Fruit fly (Drosophila melanogaster) whole organism, embryonic: ENCODE results near the gene CG8281.

Source experiments
- Awh ChIP-seq: fragments of 200-800 bp; sonication (Bioruptor generic); IDR thresholded peaks from 2 replicates; pipeline ENCODE4, ENCODE4 v1.3.6; 2022; ENCODE audit warnings: missing biosample characterization, missing genetic modification characterization
- B-H2 ChIP-seq: fragments of 200-800 bp; sonication (Bioruptor generic); optimal IDR thresholded peaks from 2 replicates; lab custom pipeline; 2018; ENCODE audit warnings: missing biosample characterization, mild to moderate bottlenecking, missing genetic modification characterization
- BtbVII ChIP-seq: fragments of 200-800 bp; sonication (Bioruptor generic); optimal IDR thresholded peaks from 3 replicates; lab custom pipeline; 2017; ENCODE audit warnings: missing biosample characterization, mild to moderate bottlenecking, missing genetic modification characterization
- CG13296 ChIP-seq: fragments of 200-800 bp; sonication (Bioruptor generic); optimal IDR thresholded peaks from 3 replicates; lab custom pipeline; 2018; ENCODE audit warnings: missing biosample characterization, mild to moderate bottlenecking, missing genetic modification characterization
- CG14050 ChIP-seq: fragments of 200-800 bp; sonication (Bioruptor generic); IDR thresholded peaks from 3 replicates; pipeline ENCODE4 v1.3.6; 2022; ENCODE audit warnings: missing biosample characterization, missing genetic modification characterization
- CG15696 ChIP-seq: fragments of 200-800 bp; sonication (Bioruptor generic); optimal IDR thresholded peaks from 2 replicates; lab custom pipeline; 2019; ENCODE audit warnings: missing biosample characterization, mild to moderate bottlenecking, missing genetic modification characterization, moderate library complexity
- CG1603 ChIP-seq: fragments of 200-800 bp; sonication (Bioruptor generic); optimal IDR thresholded peaks from 2 replicates; lab custom pipeline; 2019; ENCODE audit warnings: missing biosample characterization, mild to moderate bottlenecking, missing genetic modification characterization, moderate library complexity
- CG16813 ChIP-seq: fragments of 200-800 bp; sonication (Bioruptor generic); IDR thresholded peaks from 3 replicates; pipeline ENCODE4 v1.3.6; 2022; ENCODE audit warnings: missing biosample characterization, missing genetic modification characterization; ENCODE audit not compliant: partially characterized antibody
- CG17568 ChIP-seq: fragments of 200-800 bp; sonication (Bioruptor generic); optimal IDR thresholded peaks from 2 replicates; lab custom pipeline; 2018; ENCODE audit warnings: missing biosample characterization, mild to moderate bottlenecking, missing genetic modification characterization, moderate library complexity
- CG17829 ChIP-seq: fragments of 200-800 bp; optimal IDR thresholded peaks from 2 replicates; lab custom pipeline; 2019; ENCODE audit warnings: missing biosample characterization, mild to moderate bottlenecking, missing genetic modification characterization, moderate library complexity
- CG2116 ChIP-seq: fragments of 200-800 bp; sonication (Bioruptor generic); optimal IDR thresholded peaks from 3 replicates; lab custom pipeline; 2018; ENCODE audit warnings: missing biosample characterization, mild to moderate bottlenecking, missing genetic modification characterization
- CG2199 ChIP-seq: fragments of 200-800 bp; sonication (Bioruptor generic); IDR thresholded peaks from 3 replicates; pipeline ENCODE4 v1.3.6; 2022; ENCODE audit warnings: missing biosample characterization, missing genetic modification characterization
- CG2202 ChIP-seq: fragments of 200-800 bp; sonication (Bioruptor generic); optimal IDR thresholded peaks from 2 replicates; lab custom pipeline; 2018; ENCODE audit warnings: missing biosample characterization, mild to moderate bottlenecking, missing genetic modification characterization
- CG2678 ChIP-seq: fragments of 200-800 bp; sonication (Bioruptor generic); optimal IDR thresholded peaks from 3 replicates; lab custom pipeline; 2019; ENCODE audit warnings: missing biosample characterization, mild to moderate bottlenecking, missing genetic modification characterization, moderate library complexity
- CG6854 ChIP-seq: fragments of 200-800 bp; sonication (Bioruptor generic); optimal IDR thresholded peaks from 3 replicates; lab custom pipeline; 2017; ENCODE audit warnings: missing biosample characterization, mild to moderate bottlenecking, missing genetic modification characterization
- CG7786 ChIP-seq: fragments of 200-800 bp; sonication (Bioruptor generic); optimal IDR thresholded peaks from 2 replicates; lab custom pipeline; 2016; ENCODE audit warnings: missing biosample characterization, missing genetic modification characterization
- CG8388 ChIP-seq: fragments of 200-800 bp; sonication (Bioruptor generic); optimal IDR thresholded peaks from 2 replicates; lab custom pipeline; 2019; ENCODE audit warnings: missing biosample characterization, mild to moderate bottlenecking, missing genetic modification characterization, moderate library complexity
- CTCF ChIP-seq: fragments of 200-800 bp; sonication (Bioruptor generic); optimal IDR thresholded peaks from 2 replicates; lab custom pipeline; 2017; ENCODE audit warnings: missing biosample characterization, mild to moderate bottlenecking, missing genetic modification characterization, moderate library complexity
- Fer3 ChIP-seq: fragments of 200-800 bp; sonication (Bioruptor generic); optimal IDR thresholded peaks from 2 replicates; lab custom pipeline; 2018; ENCODE audit warnings: missing biosample characterization, mild to moderate bottlenecking, missing genetic modification characterization, moderate library complexity
- HLH3B ChIP-seq: fragments of 200-800 bp; sonication (Bioruptor generic); IDR thresholded peaks from 2 replicates; pipeline ENCODE4 v1.3.6; 2022; ENCODE audit warnings: missing biosample characterization, missing genetic modification characterization
- HLH4C ChIP-seq: fragments of 200-800 bp; sonication (Bioruptor generic); IDR thresholded peaks from 3 replicates; pipeline ENCODE4 v1.3.6; 2022; ENCODE audit warnings: missing biosample characterization, missing genetic modification characterization; ENCODE audit not compliant: partially characterized antibody
- Hr51 ChIP-seq, 2 experiments: fragments of 200-800 bp; sonication (Bioruptor generic); optimal IDR thresholded peaks; 2 replicates in 1 of 2; 3 replicates in 1 of 2; lab custom pipeline; 2016 to 2018; ENCODE audit warnings: missing biosample characterization in 2 of 2, missing genetic modification characterization in 2 of 2, mild to moderate bottlenecking in 1 of 2, moderate library complexity in 1 of 2
- Kr ChIP-seq: fragments of 200-800 bp; sonication (Bioruptor generic); optimal IDR thresholded peaks from 2 replicates; lab custom pipeline; 2017; ENCODE audit warnings: missing biosample characterization, mild to moderate bottlenecking, missing genetic modification characterization
- Nf-YC ChIP-seq: fragments of 200-800 bp; optimal IDR thresholded peaks from 3 replicates; lab custom pipeline; 2019; ENCODE audit warnings: missing biosample characterization, mild to moderate bottlenecking, missing genetic modification characterization, moderate library complexity
- Opbp ChIP-seq: fragments of 200-800 bp; sonication (Bioruptor generic); IDR thresholded peaks from 3 replicates; pipeline ENCODE4 v1.3.6; 2022; ENCODE audit warnings: missing biosample characterization, missing genetic modification characterization; ENCODE audit not compliant: partially characterized antibody
- YL-1 ChIP-seq: fragments of 200-800 bp; sonication (Bioruptor generic); optimal IDR thresholded peaks from 3 replicates; lab custom pipeline; 2017; ENCODE audit warnings: missing biosample characterization, mild to moderate bottlenecking, missing genetic modification characterization
- ac ChIP-seq: fragments of 200-800 bp; sonication (Bioruptor generic); optimal IDR thresholded peaks from 3 replicates; lab custom pipeline; 2017; ENCODE audit warnings: missing biosample characterization, mild to moderate bottlenecking, missing genetic modification characterization
- cato ChIP-seq: fragments of 200-800 bp; sonication (Bioruptor generic); optimal IDR thresholded peaks from 2 replicates; lab custom pipeline; 2016; ENCODE audit warnings: missing biosample characterization, missing genetic modification characterization, borderline replicate concordance
- chif ChIP-seq, 2 experiments: fragments of 200-800 bp; sonication (Bioruptor generic); optimal IDR thresholded peaks; 3 replicates each; lab custom pipeline; 2016; ENCODE audit warnings: missing biosample characterization in 2 of 2, missing genetic modification characterization in 2 of 2
- dati ChIP-seq: fragments of 200-800 bp; sonication (Bioruptor generic); IDR thresholded peaks from 2 replicates; pipeline ENCODE4 v1.3.6; 2022; ENCODE audit warnings: missing biosample characterization, missing genetic modification characterization
- dmrt99B ChIP-seq: fragments of 200-800 bp; sonication (Bioruptor generic); optimal IDR thresholded peaks from 2 replicates; lab custom pipeline; 2018; ENCODE audit warnings: missing biosample characterization, mild to moderate bottlenecking, missing genetic modification characterization, moderate library complexity
- en ChIP-seq: fragments of 200-800 bp; sonication (Bioruptor generic); optimal IDR thresholded peaks from 2 replicates; lab custom pipeline; 2016; ENCODE audit warnings: missing biosample characterization, missing genetic modification characterization
- exex ChIP-seq: fragments of 200-800 bp; sonication (Bioruptor generic); optimal IDR thresholded peaks from 4 replicates; lab custom pipeline; 2018; ENCODE audit warnings: missing biosample characterization, mild to moderate bottlenecking, missing genetic modification characterization, moderate library complexity
- gcm ChIP-seq: fragments of 200-800 bp; sonication (Bioruptor generic); optimal IDR thresholded peaks from 2 replicates; lab custom pipeline; 2019; ENCODE audit warnings: missing biosample characterization, mild to moderate bottlenecking, missing genetic modification characterization, moderate library complexity
- grau ChIP-seq: fragments of 200-800 bp; optimal IDR thresholded peaks from 3 replicates; lab custom pipeline; 2019; ENCODE audit warnings: missing biosample characterization, mild to moderate bottlenecking, missing genetic modification characterization, moderate library complexity
- hth ChIP-seq: fragments of >200 bp; optimal IDR thresholded peaks from 2 replicates; lab custom pipeline; 2017; ENCODE audit warnings: inconsistent platforms
- jumu ChIP-seq: fragments of 200-800 bp; sonication (Bioruptor generic); optimal IDR thresholded peaks from 3 replicates; lab custom pipeline; 2016; ENCODE audit warnings: missing biosample characterization, missing genetic modification characterization
- lbe ChIP-seq: fragments of 200-800 bp; sonication (Bioruptor generic); optimal IDR thresholded peaks from 2 replicates; lab custom pipeline; 2016; ENCODE audit warnings: missing biosample characterization, mild to moderate bottlenecking, missing genetic modification characterization
- maf-S ChIP-seq: fragments of 200-800 bp; sonication (Bioruptor generic); optimal IDR thresholded peaks from 2 replicates; lab custom pipeline; 2016; ENCODE audit warnings: missing biosample characterization, missing genetic modification characterization
- mirr ChIP-seq: fragments of 200-800 bp; sonication (Bioruptor generic); optimal IDR thresholded peaks from 3 replicates; lab custom pipeline; 2018; ENCODE audit warnings: missing biosample characterization, mild to moderate bottlenecking, missing genetic modification characterization
- onecut ChIP-seq: fragments of 200-800 bp; sonication (Bioruptor generic); IDR thresholded peaks from 2 replicates; pipeline ENCODE4 v1.3.6; 2022; ENCODE audit warnings: missing biosample characterization, missing genetic modification characterization
- pros ChIP-seq: fragments of 200-800 bp; sonication (Bioruptor generic); optimal IDR thresholded peaks from 3 replicates; lab custom pipeline; 2019; ENCODE audit warnings: missing biosample characterization, mild to moderate bottlenecking, missing genetic modification characterization, moderate library complexity
- pzg ChIP-seq: fragments of 200-800 bp; sonication (Bioruptor generic); optimal IDR thresholded peaks from 3 replicates; lab custom pipeline; 2018; ENCODE audit warnings: missing biosample characterization, mild to moderate bottlenecking, missing genetic modification characterization, moderate library complexity
- row ChIP-seq: fragments of 200-800 bp; sonication (Bioruptor generic); IDR thresholded peaks from 3 replicates; pipeline ENCODE4 v1.3.6; 2022; ENCODE audit warnings: missing biosample characterization, missing genetic modification characterization
- salm ChIP-seq: fragments of 200-800 bp; sonication (Bioruptor generic); optimal IDR thresholded peaks from 2 replicates; lab custom pipeline; 2018; ENCODE audit warnings: missing biosample characterization, mild to moderate bottlenecking, missing genetic modification characterization
- sisA ChIP-seq: fragments of 200-800 bp; sonication (Bioruptor generic); IDR thresholded peaks from 2 replicates; pipeline ENCODE4 v1.3.6; 2022; ENCODE audit warnings: missing biosample characterization, missing genetic modification characterization
- sug ChIP-seq: fragments of 200-800 bp; optimal IDR thresholded peaks from 2 replicates; lab custom pipeline; 2019; ENCODE audit warnings: missing biosample characterization, mild to moderate bottlenecking, missing genetic modification characterization, moderate library complexity
- ttk ChIP-seq: fragments of 200-800 bp; sonication (Bioruptor generic); IDR thresholded peaks from 2 replicates; pipeline ENCODE4 v2.1.2; 2022; ENCODE audit warnings: missing biosample characterization, missing genetic modification characterization
- zfh1 ChIP-seq: fragments of 200-800 bp; sonication (Bioruptor generic); IDR thresholded peaks from 3 replicates; pipeline ENCODE4 v1.3.6; 2022; ENCODE audit warnings: missing biosample characterization, missing genetic modification characterization

The CG8281 gene

dm6 chr3L:7960707-7961695 is 48.7 kb downstream of the CG8281 start (continued):
- peak; percentile 10; the same call in 1 of the 2 replicates for TF ChIP-seq dati (GFP tag; lab: Robert Waterston, UW)
- TF ChIP-seq YL-1 (GFP tag; lab: Kevin White, UChicago): peak; percentile 15
- TF ChIP-seq Hr51 (GFP tag; optimal IDR thresholded peaks at IDR 0.05; lab: Kevin White, UChicago): peak in 1 of 2 experiments; percentile 27
- TF ChIP-seq CG6854 (GFP tag; lab: Kevin White, UChicago): no peak
- peak; percentile 53 for TF ChIP-seq B-H2
- no peak for TF ChIP-seq dmrt99B (tag; lab: Kevin White, UChicago)
- TF ChIP-seq Kr (GFP tag; lab: Kevin White, UChicago): no peak
- TF ChIP-seq CG2678 (tag; lab: Kevin White, UChicago): peak; percentile 66
- no peak for TF ChIP-seq chif (GFP tag; optimal IDR thresholded peaks at IDR 0.05; lab: Kevin White, UChicago)
- TF ChIP-seq sug: peak; percentile 75
- peak; percentile 14 for TF ChIP-seq gcm (GFP tag; lab: Kevin White, UChicago)
- no peak for TF ChIP-seq en (GFP tag; lab: Kevin White, UChicago)
- TF ChIP-seq salm: peak; percentile 32
- no peak for TF ChIP-seq pzg
- TF ChIP-seq CG2199 (GFP tag; lab: Robert Waterston, UW): no peak
- peak; percentile 100 for TF ChIP-seq exex (tag; lab: Kevin White, UChicago)
- no peak for TF ChIP-seq Awh
- no peak for TF ChIP-seq CG2116 (GFP tag; lab: Kevin White, UChicago)
- TF ChIP-seq CG8388 (GFP tag; lab: Kevin White, UChicago): no peak
- TF ChIP-seq row (GFP tag; lab: Robert Waterston, UW): no peak
- TF ChIP-seq CG13296 (GFP tag; lab: Kevin White, UChicago): peak; percentile 11
- no peak for TF ChIP-seq Opbp (GFP tag; lab: Robert Waterston, UW)
- TF ChIP-seq mirr (GFP tag; lab: Kevin White, UChicago): peak; percentile 85
- no peak for TF ChIP-seq HLH3B (GFP tag; lab: Robert Waterston, UW)
- TF ChIP-seq CG17829 (tag; lab: Kevin White, UChicago): no peak
- TF ChIP-seq CTCF (GFP tag; lab: Kevin White, UChicago): peak; percentile 20
- TF ChIP-seq zfh1: peak; percentile 52; the same call in 2 of the 3 replicates
- no peak for TF ChIP-seq CG14050
- peak; percentile 16; the same call in 1 of the 2 replicates for TF ChIP-seq onecut (GFP tag; lab: Robert Waterston, UW)
- peak; percentile 33 for TF ChIP-seq Nf-YC (tag; lab: Kevin White, UChicago)
- no peak for TF ChIP-seq ac (GFP tag; lab: Kevin White, UChicago)
- peak; percentile 43 for TF ChIP-seq CG1603
- TF ChIP-seq cato (GFP tag; lab: Kevin White, UChicago): no peak
- no peak for TF ChIP-seq CG16813 (GFP tag; lab: Robert Waterston, UW)
- no peak for TF ChIP-seq maf-S (GFP tag; lab: Kevin White, UChicago)
- TF ChIP-seq jumu (GFP tag; lab: Kevin White, UChicago): no peak
- TF ChIP-seq CG7786: no peak
- TF ChIP-seq grau (tag; lab: Kevin White, UChicago): peak; percentile 13
- TF ChIP-seq CG2202 (tag; lab: Kevin White, UChicago): peak; percentile 63
- peak; percentile 19 for TF ChIP-seq CG17568 (GFP tag; lab: Kevin White, UChicago)
- TF ChIP-seq Fer3 (tag; lab: Kevin White, UChicago): no peak
- no peak for TF ChIP-seq sisA (GFP tag; lab: Robert Waterston, UW)
- peak; percentile 46 for TF ChIP-seq CG15696 (tag; lab: Kevin White, UChicago)
- TF ChIP-seq HLH4C (GFP tag; lab: Robert Waterston, UW): no peak
- peak; percentile 25 for TF ChIP-seq lbe
- no peak for TF ChIP-seq ttk (GFP tag; lab: Robert Waterston, UW)
- no peak for TF ChIP-seq pros (GFP tag; lab: Kevin White, UChicago)
- TF ChIP-seq BtbVII (GFP tag; lab: Kevin White, UChicago): peak; percentile 23
- TF ChIP-seq hth: no peak
